Fruit fly (Drosophila melanogaster) whole organism, embryonic: ENCODE results near the gene Wwox.

Source experiments
- CG10147 ChIP-seq: fragments of 200-800 bp; sonication (Bioruptor generic); optimal IDR thresholded peaks from 2 replicates; lab custom pipeline; 2019; ENCODE audit warnings: missing biosample characterization, mild to moderate bottlenecking, missing genetic modification characterization, moderate library complexity
- CG1024 ChIP-seq: fragments of 200-800 bp; sonication (Bioruptor generic); IDR thresholded peaks from 2 replicates; pipeline ENCODE4 v1.3.6; 2022; ENCODE audit warnings: missing biosample characterization, missing genetic modification characterization
- CG10543 ChIP-seq: fragments of 200-800 bp; sonication (Bioruptor generic); optimal IDR thresholded peaks from 3 replicates; lab custom pipeline; 2017; ENCODE audit warnings: missing biosample characterization, mild to moderate bottlenecking, missing genetic modification characterization, moderate library complexity
- CG11085 ChIP-seq: fragments of 200-800 bp; sonication (Bioruptor generic); IDR thresholded peaks from 2 replicates; pipeline ENCODE4 v1.3.6; 2022; ENCODE audit warnings: missing biosample characterization, missing genetic modification characterization
- CG11247 ChIP-seq: fragments of 200-800 bp; sonication (Bioruptor generic); IDR thresholded peaks from 2 replicates; pipeline ENCODE4 v1.3.6; 2022; ENCODE audit warnings: missing biosample characterization, missing genetic modification characterization
- CG11504 ChIP-seq: fragments of 200-800 bp; sonication (Bioruptor generic); optimal IDR thresholded peaks from 3 replicates; lab custom pipeline; 2019; ENCODE audit warnings: missing biosample characterization, mild to moderate bottlenecking, missing genetic modification characterization, moderate library complexity
- CG12071 ChIP-seq: fragments of 200-800 bp; sonication (Bioruptor generic); optimal IDR thresholded peaks from 3 replicates; lab custom pipeline; 2018; ENCODE audit warnings: missing biosample characterization, mild to moderate bottlenecking, missing genetic modification characterization
- CG13287 ChIP-seq: fragments of 200-800 bp; sonication (Bioruptor generic); IDR thresholded peaks from 2 replicates; pipeline ENCODE4 v1.3.6; 2022; ENCODE audit warnings: missing biosample characterization, missing genetic modification characterization; ENCODE audit not compliant: partially characterized antibody
- CG13296 ChIP-seq: fragments of 200-800 bp; sonication (Bioruptor generic); optimal IDR thresholded peaks from 3 replicates; lab custom pipeline; 2018; ENCODE audit warnings: missing biosample characterization, mild to moderate bottlenecking, missing genetic modification characterization
- CG15269 ChIP-seq: fragments of 200-800 bp; sonication (Bioruptor generic); optimal IDR thresholded peaks from 2 replicates; lab custom pipeline; 2018; ENCODE audit warnings: missing biosample characterization, mild to moderate bottlenecking, missing genetic modification characterization, moderate library complexity
- CG17568 ChIP-seq: fragments of 200-800 bp; sonication (Bioruptor generic); optimal IDR thresholded peaks from 2 replicates; lab custom pipeline; 2018; ENCODE audit warnings: missing biosample characterization, mild to moderate bottlenecking, missing genetic modification characterization, moderate library complexity
- CG18619 ChIP-seq: fragments of 200-800 bp; sonication (Bioruptor generic); optimal IDR thresholded peaks from 3 replicates; lab custom pipeline; 2017; ENCODE audit warnings: missing biosample characterization, mild to moderate bottlenecking, missing genetic modification characterization
- CG2875 ChIP-seq: fragments of 200-800 bp; sonication (Bioruptor generic); optimal IDR thresholded peaks from 2 replicates; lab custom pipeline; 2017; ENCODE audit warnings: missing biosample characterization, mild to moderate bottlenecking, missing genetic modification characterization, missing genetic modification reagents
- CG3065 ChIP-seq: fragments of 200-800 bp; sonication (Bioruptor generic); optimal IDR thresholded peaks from 2 replicates; lab custom pipeline; 2016; ENCODE audit warnings: missing biosample characterization, missing genetic modification characterization
- CG4730 ChIP-seq: fragments of 200-800 bp; sonication (Bioruptor generic); IDR thresholded peaks from 2 replicates; pipeline ENCODE4 v1.3.6; 2022; ENCODE audit warnings: missing biosample characterization, missing genetic modification characterization
- CG6791 ChIP-seq: fragments of 200-800 bp; sonication (Bioruptor generic); IDR thresholded peaks from 3 replicates; pipeline ENCODE4 v1.3.6; 2022; ENCODE audit warnings: missing biosample characterization, missing genetic modification characterization; ENCODE audit not compliant: partially characterized antibody
- CG6813 ChIP-seq: fragments of 200-800 bp; sonication (Bioruptor generic); optimal IDR thresholded peaks from 2 replicates; lab custom pipeline; 2017; ENCODE audit warnings: missing biosample characterization, missing genetic modification characterization, mild to moderate bottlenecking, moderate library complexity, missing genetic modification reagents
- CG7839 ChIP-seq: fragments of 200-800 bp; sonication (Bioruptor generic); optimal IDR thresholded peaks from 3 replicates; lab custom pipeline; 2018; ENCODE audit warnings: missing biosample characterization, mild to moderate bottlenecking, missing genetic modification characterization, moderate library complexity
- CG9932 ChIP-seq: fragments of 200-800 bp; sonication (Bioruptor generic); IDR thresholded peaks from 2 replicates; pipeline ENCODE4 v1.3.6; 2022; ENCODE audit warnings: missing biosample characterization, missing genetic modification characterization
- Dek ChIP-seq: fragments of 200-800 bp; sonication (Bioruptor generic); optimal IDR thresholded peaks from 3 replicates; lab custom pipeline; 2019; ENCODE audit warnings: missing biosample characterization, mild to moderate bottlenecking, missing genetic modification characterization, moderate library complexity
- Drgx ChIP-seq: fragments of 200-800 bp; sonication (Bioruptor generic); IDR thresholded peaks from 2 replicates; pipeline ENCODE4 v1.3.6; 2022; ENCODE audit warnings: missing biosample characterization, missing genetic modification characterization
- E2f1 ChIP-seq: fragments of 200-800 bp; sonication (Bioruptor generic); IDR thresholded peaks from 2 replicates; pipeline ENCODE4 v1.3.6; 2022; ENCODE audit warnings: missing biosample characterization, missing genetic modification characterization
- Fer2 ChIP-seq: fragments of 200-800 bp; sonication (Bioruptor generic); optimal IDR thresholded peaks from 2 replicates; lab custom pipeline; 2018; ENCODE audit warnings: missing biosample characterization, mild to moderate bottlenecking, missing genetic modification characterization, moderate library complexity
- Hr51 ChIP-seq, 2 experiments: fragments of 200-800 bp; sonication (Bioruptor generic); optimal IDR thresholded peaks; 2 replicates in 1 of 2; 3 replicates in 1 of 2; lab custom pipeline; 2016 to 2018; ENCODE audit warnings: missing biosample characterization in 2 of 2, missing genetic modification characterization in 2 of 2, mild to moderate bottlenecking in 1 of 2, moderate library complexity in 1 of 2
- Max ChIP-seq: fragments of 200-800 bp; sonication (Bioruptor generic); optimal IDR thresholded peaks from 2 replicates; lab custom pipeline; 2016; ENCODE audit warnings: missing biosample characterization, mild to moderate bottlenecking, missing genetic modification characterization
- NFAT ChIP-seq: fragments of 200-800 bp; sonication (Bioruptor generic); IDR thresholded peaks from 2 replicates; pipeline ENCODE4 v1.3.6; 2022; ENCODE audit warnings: missing biosample characterization, missing genetic modification characterization
- Ptx1 ChIP-seq: fragments of 200-800 bp; sonication (Bioruptor generic); IDR thresholded peaks from 2 replicates; pipeline ENCODE4 v1.3.6; 2022; ENCODE audit warnings: missing biosample characterization, missing genetic modification characterization
- Rfx ChIP-seq: fragments of 200-800 bp; sonication (Bioruptor generic); IDR thresholded peaks from 2 replicates; pipeline ENCODE4 v1.3.6; 2022; ENCODE audit warnings: missing biosample characterization, missing genetic modification characterization
- Sin3A ChIP-seq: fragments of >200 bp; optimal IDR thresholded peaks from 2 replicates; lab custom pipeline; 2018
- Xrp1 ChIP-seq: fragments of 200-800 bp; sonication (Bioruptor generic); IDR thresholded peaks from 2 replicates; pipeline ENCODE4 v1.3.6; 2022; ENCODE audit warnings: missing biosample characterization, missing genetic modification characterization
- YL-1 ChIP-seq: fragments of 200-800 bp; sonication (Bioruptor generic); optimal IDR thresholded peaks from 3 replicates; lab custom pipeline; 2017; ENCODE audit warnings: missing biosample characterization, mild to moderate bottlenecking, missing genetic modification characterization
- ato ChIP-seq: fragments of 200-800 bp; sonication (Bioruptor generic); IDR thresholded peaks from 2 replicates; pipeline ENCODE4 v1.3.6; 2022; ENCODE audit warnings: missing biosample characterization, missing genetic modification characterization; ENCODE audit not compliant: partially characterized antibody
- danr ChIP-seq: fragments of 200-800 bp; sonication (Bioruptor generic); IDR thresholded peaks from 2 replicates; pipeline ENCODE4 v1.3.6; 2022; ENCODE audit warnings: missing biosample characterization, missing genetic modification characterization
- dm ChIP-seq: fragments of 200-800 bp; sonication (Bioruptor generic); optimal IDR thresholded peaks from 3 replicates; lab custom pipeline; 2016; ENCODE audit warnings: missing biosample characterization, missing genetic modification characterization
- dmrt99B ChIP-seq: fragments of 200-800 bp; sonication (Bioruptor generic); optimal IDR thresholded peaks from 2 replicates; lab custom pipeline; 2018; ENCODE audit warnings: missing biosample characterization, mild to moderate bottlenecking, missing genetic modification characterization, moderate library complexity
- gcm2 ChIP-seq: fragments of 200-800 bp; sonication (Bioruptor generic); optimal IDR thresholded peaks from 2 replicates; lab custom pipeline; 2016; ENCODE audit warnings: missing biosample characterization, missing genetic modification characterization
- gem ChIP-seq: fragments of 200-800 bp; sonication (Bioruptor generic); optimal IDR thresholded peaks from 2 replicates; lab custom pipeline; 2019; ENCODE audit warnings: missing biosample characterization, mild to moderate bottlenecking, missing genetic modification characterization, moderate library complexity
- grn ChIP-seq: fragments of 200-800 bp; sonication (Bioruptor generic); optimal IDR thresholded peaks from 3 replicates; lab custom pipeline; 2017; ENCODE audit warnings: missing biosample characterization, missing genetic modification characterization
- lab ChIP-seq: fragments of 200-800 bp; sonication (Bioruptor generic); optimal IDR thresholded peaks from 3 replicates; lab custom pipeline; 2017; ENCODE audit warnings: missing biosample characterization, missing genetic modification characterization, mild to moderate bottlenecking, moderate library complexity, missing genetic modification reagents
- lbe ChIP-seq: fragments of 200-800 bp; sonication (Bioruptor generic); optimal IDR thresholded peaks from 2 replicates; lab custom pipeline; 2016; ENCODE audit warnings: missing biosample characterization, mild to moderate bottlenecking, missing genetic modification characterization
- nau ChIP-seq: fragments of 200-800 bp; sonication (Bioruptor generic); optimal IDR thresholded peaks from 3 replicates; lab custom pipeline; 2017; ENCODE audit warnings: missing biosample characterization, mild to moderate bottlenecking, missing genetic modification characterization, missing genetic modification reagents
- pan ChIP-seq, 4 experiments: fragments of >200 bp in 3 of 4; fragments of 200-800 bp in 1 of 4; sonication (Bioruptor generic) in 1 of 4; optimal IDR thresholded peaks in 3 of 4; IDR thresholded peaks in 1 of 4; 2 replicates each; pipeline versions ENCODE4 v1.3.6 to Lab custom; 2017 to 2022; ENCODE audit warnings: missing biosample characterization in 2 of 4, missing genetic modification characterization in 2 of 4, mixed read lengths in 1 of 4
- sima ChIP-seq: fragments of 200-800 bp; sonication (Bioruptor generic); optimal IDR thresholded peaks from 2 replicates; lab custom pipeline; 2016; ENCODE audit warnings: missing biosample characterization, missing genetic modification characterization
- slbo ChIP-seq: fragments of 200-800 bp; sonication (Bioruptor generic); IDR thresholded peaks from 2 replicates; pipeline ENCODE4 v1.3.6; 2022; ENCODE audit warnings: missing biosample characterization, missing genetic modification characterization
- tap ChIP-seq: fragments of 200-800 bp; optimal IDR thresholded peaks from 3 replicates; lab custom pipeline; 2019; ENCODE audit warnings: missing biosample characterization, mild to moderate bottlenecking, missing genetic modification characterization, moderate library complexity
- tio ChIP-seq: fragments of 200-800 bp; sonication (Bioruptor generic); optimal IDR thresholded peaks from 2 replicates; lab custom pipeline; 2017; ENCODE audit warnings: missing biosample characterization, missing genetic modification characterization, inconsistent platforms
- vvl ChIP-seq: fragments of 200-800 bp; sonication (Bioruptor generic); IDR thresholded peaks from 2 replicates; pipeline ENCODE4 v1.3.6; 2022; ENCODE audit warnings: missing biosample characterization, missing genetic modification characterization

The Wwox gene

dm6 chr2L:7960581-7961530 is 43.2 kb downstream of the Wwox start (continued):
- TF ChIP-seq Fer2 (tag; lab: Kevin White, UChicago) (peak; percentile 48), lbe (GFP tag; lab: Kevin White, UChicago) (peak; percentile 46), nau (GFP tag; lab: Kevin White, UChicago) (peak; percentile 42), dmrt99B (tag; lab: Kevin White, UChicago) (peak; percentile 14), danr (GFP tag; lab: Robert Waterston, UW) (no peak; the same call in 1 of the 2 replicates), E2f1 (GFP tag; lab: Robert Waterston, UW) (peak; percentile 37; the same call in 1 of the 2 replicates), NFAT (peak; percentile 63), vvl (GFP tag; lab: Robert Waterston, UW) (peak; percentile 27), gcm2 (no peak), CG11504 (tag; lab: Kevin White, UChicago) (peak; percentile 4), CG12071 (peak; percentile 66), CG9932 (GFP tag; lab: Robert Waterston, UW) (no peak), sima (no peak), grn (peak; percentile 6), Rfx (GFP tag; lab: Robert Waterston, UW) (peak; percentile 58; the same call in 1 of the 2 replicates), Hr51 (GFP tag; optimal IDR thresholded peaks at IDR 0.05; lab: Kevin White, UChicago) (peak in 1 of 2 experiments; percentile 3), pan (optimal IDR thresholded peaks at IDR 0.05; lab: Kevin White, UChicago) (no peak), pan (GFP tag; optimal IDR thresholded peaks at IDR 0.05 in 1 of 2, IDR thresholded peaks at IDR 0.05 in 1 of 2) (peak in 1 of 2 experiments; percentile 22), Xrp1 (peak; percentile 41), CG13287 (GFP tag; lab: Robert Waterston, UW) (no peak), Max (GFP tag; lab: Kevin White, UChicago) (peak; percentile 43), Dek (tag; lab: Kevin White, UChicago) (peak; percentile 31), CG10147 (GFP tag; lab: Kevin White, UChicago) (peak; percentile 25), slbo (GFP tag; lab: Robert Waterston, UW) (no peak), CG11247 (0 out of 2 replicates have a peak, but pooled peaks have one; percentile 15), CG18619 (GFP tag; lab: Kevin White, UChicago) (peak; percentile 37), CG15269 (tag; lab: Kevin White, UChicago) (peak; percentile 48), lab (GFP tag; lab: Kevin White, UChicago) (peak; percentile 89), YL-1 (peak; percentile 5), CG3065 (GFP tag; lab: Kevin White, UChicago) (no peak), CG13296 (GFP tag; lab: Kevin White, UChicago) (peak; percentile 68), Ptx1 (GFP tag; lab: Robert Waterston, UW) (no peak), Drgx (GFP tag; lab: Robert Waterston, UW) (0 out of 2 replicates have a peak, but pooled peaks have one; percentile 4), CG2875 (GFP tag; lab: Kevin White, UChicago) (peak; percentile 14), tap (tag; lab: Kevin White, UChicago) (peak; percentile 38), CG7839 (peak; percentile 4), CG17568 (GFP tag; lab: Kevin White, UChicago) (peak; percentile 62), CG4730 (GFP tag; lab: Robert Waterston, UW) (no peak), Sin3A (lab: Kevin White, UChicago) (no peak), CG11085 (GFP tag; lab: Robert Waterston, UW) (peak; percentile 50; the same call in 1 of the 2 replicates), CG10543 (GFP tag; lab: Kevin White, UChicago) (peak; percentile 62), ato (GFP tag; lab: Robert Waterston, UW) (no peak), tio (peak; percentile 6), CG1024 (GFP tag; lab: Robert Waterston, UW) (no peak), dm (GFP tag; lab: Kevin White, UChicago) (no peak), CG6791 (GFP tag; lab: Robert Waterston, UW) (no peak), CG6813 (peak; percentile 79), gem (peak; percentile 49)
